Worm (Caenorhabditis elegans) whole organism, L4 larva: ENCODE measurements around the gene F55F10.3.

Experiments used
- F26F4.8 ChIP-seq: fragments of 200-800 bp; sonication (Bioruptor generic); conservative IDR thresholded peaks from 2 replicates; pipeline ENCODE4 v1.3.6; 2022; ENCODE audit warnings: missing genetic modification characterization, missing compliant biosample characterization
- F44E2.7 ChIP-seq: fragments of 200-800 bp; sonication (Bioruptor generic); IDR thresholded peaks from 2 replicates; pipeline ENCODE4 v2.1.2; 2022; ENCODE audit warnings: missing genetic modification characterization, missing compliant biosample characterization
- R02D3.7 ChIP-seq: fragments of 150-350 bp; sonication (generic microtip); optimal IDR thresholded peaks from 3 replicates; lab custom pipeline; 2014; ENCODE audit warnings: missing biosample characterization, missing genetic modification characterization
- T26A8.4 ChIP-seq: fragments of 200-800 bp; sonication (Bioruptor generic); IDR thresholded peaks from 2 replicates; pipeline ENCODE4 v1.3.6; 2022; ENCODE audit warnings: missing genetic modification characterization, missing compliant biosample characterization
- aha-1 ChIP-seq: fragments of 150-350 bp; peaks from one replicate; lab custom pipeline; 2014; ENCODE audit warnings: missing biosample characterization, missing genetic modification characterization
- arid-1 ChIP-seq: fragments of 200-800 bp; sonication (Bioruptor generic); conservative IDR thresholded peaks from 2 replicates; pipeline ENCODE4 v1.3.6; 2022; ENCODE audit warnings: missing genetic modification reagents, missing genetic modification characterization, missing compliant biosample characterization
- ceh-28 ChIP-seq: fragments of 150-350 bp; optimal IDR thresholded peaks from 2 replicates; lab custom pipeline; 2014; ENCODE audit warnings: missing biosample characterization, missing genetic modification reagents, missing genetic modification characterization
- ceh-82 ChIP-seq: sonication (generic microtip); optimal IDR thresholded peaks from 2 replicates; lab custom pipeline; 2017; ENCODE audit warnings: missing biosample characterization, missing genetic modification characterization
- ces-1 ChIP-seq: fragments of 150-350 bp; sonication (generic microtip); optimal IDR thresholded peaks from 4 replicates; lab custom pipeline; 2014; ENCODE audit warnings: missing biosample characterization, missing genetic modification reagents, missing genetic modification characterization
- ctbp-1 ChIP-seq: fragments of 200-800 bp; sonication (Bioruptor generic); IDR thresholded peaks from 2 replicates; pipeline ENCODE4 v1.3.6; 2022; ENCODE audit warnings: missing genetic modification reagents, missing genetic modification characterization, missing compliant biosample characterization
- daf-16 ChIP-seq, 3 experiments: sonication (generic microtip); optimal IDR thresholded peaks; 2 replicates each; lab custom pipeline; 2016 to 2017; ENCODE audit warnings: missing genetic modification characterization in 3 of 3, missing genetic modification reagents in 3 of 3, mild to moderate bottlenecking in 2 of 3, missing compliant biosample characterization in 2 of 3, missing biosample characterization in 1 of 3, moderate library complexity in 1 of 3
- daf-19 ChIP-seq: fragments of 200-800 bp; sonication (Bioruptor generic); conservative IDR thresholded peaks from 2 replicates; pipeline ENCODE4 v1.3.6; 2022; ENCODE audit warnings: missing genetic modification characterization, missing compliant biosample characterization
- egl-27 ChIP-seq: sonication (generic microtip); optimal IDR thresholded peaks from 3 replicates; lab custom pipeline; 2017; ENCODE audit warnings: missing biosample characterization, missing genetic modification reagents, missing genetic modification characterization
- egl-43 ChIP-seq: fragments of 200-800 bp; sonication (Bioruptor generic); IDR thresholded peaks from 2 replicates; pipeline ENCODE4 v1.3.6; 2022; ENCODE audit warnings: missing genetic modification reagents, missing genetic modification characterization, missing compliant biosample characterization
- fos-1 ChIP-seq: fragments of 150-350 bp; optimal IDR thresholded peaks from 2 replicates; lab custom pipeline; 2014; ENCODE audit warnings: missing biosample characterization, missing genetic modification characterization
- hif-1 ChIP-seq, 2 experiments: sonication (generic microtip); optimal IDR thresholded peaks; 2 replicates each; lab custom pipeline; 2016 to 2017; ENCODE audit warnings: missing compliant biosample characterization in 2 of 2, missing genetic modification characterization in 2 of 2, missing genetic modification reagents in 2 of 2, missing genotype in 2 of 2, mild to moderate bottlenecking in 1 of 2
- hlh-11 ChIP-seq: fragments of 200-800 bp; sonication (Bioruptor generic); optimal IDR thresholded peaks from 2 replicates; lab custom pipeline; 2018; ENCODE audit warnings: mild to moderate bottlenecking, missing genetic modification characterization, missing compliant biosample characterization
- hlh-30 ChIP-seq: sonication (generic microtip); optimal IDR thresholded peaks from 2 replicates; lab custom pipeline; 2017; ENCODE audit warnings: antibody characterized with exemption, mild to moderate bottlenecking, missing genetic modification characterization, missing compliant biosample characterization; ENCODE audit not compliant: insufficient read depth
- hmg-1.1 ChIP-seq: fragments of 200-800 bp; sonication (Bioruptor generic); IDR thresholded peaks from 2 replicates; pipeline ENCODE4 v1.3.6; 2022; ENCODE audit warnings: missing genetic modification reagents, missing genetic modification characterization, missing compliant biosample characterization
- jun-1 ChIP-seq: fragments of 150-350 bp; optimal IDR thresholded peaks from 2 replicates; lab custom pipeline; 2014; ENCODE audit warnings: missing biosample characterization, missing genetic modification reagents, missing genetic modification characterization
- lim-7 ChIP-seq: fragments of 200-800 bp; sonication (Bioruptor generic); IDR thresholded peaks from 2 replicates; pipeline ENCODE4 v1.3.6; 2022; ENCODE audit warnings: missing genetic modification characterization, missing compliant biosample characterization
- lin-1 ChIP-seq: fragments of 200-800 bp; sonication (Bioruptor generic); IDR thresholded peaks from 2 replicates; pipeline ENCODE4 v1.3.6; 2022; ENCODE audit warnings: missing genetic modification reagents, missing genetic modification characterization, missing compliant biosample characterization
- lin-15B ChIP-seq: fragments of 150-350 bp; sonication (generic microtip); optimal IDR thresholded peaks from 3 replicates; lab custom pipeline; 2014; ENCODE audit warnings: missing biosample characterization, missing genetic modification characterization
- lin-29 ChIP-seq: fragments of 200-800 bp; sonication (Bioruptor generic); IDR thresholded peaks from 2 replicates; pipeline ENCODE4 v1.3.6; 2022; ENCODE audit warnings: missing genetic modification reagents, missing genetic modification characterization, missing compliant biosample characterization
- lin-38 ChIP-seq: fragments of 200-800 bp; sonication (Bioruptor generic); IDR thresholded peaks from 2 replicates; pipeline ENCODE4 v1.3.6; 2022; ENCODE audit warnings: missing genetic modification reagents, missing genetic modification characterization, missing compliant biosample characterization
- madf-9 ChIP-seq: fragments of 200-800 bp; sonication (Bioruptor generic); conservative IDR thresholded peaks from 2 replicates; pipeline ENCODE4 v1.3.6; 2022; ENCODE audit warnings: missing genetic modification reagents, missing genetic modification characterization, missing compliant biosample characterization
- mdl-1 ChIP-seq, 2 experiments: fragments of 150-350 bp in 1 of 2; sonication (generic microtip) in 1 of 2; optimal IDR thresholded peaks; 2 replicates each; lab custom pipeline; 2014 to 2017; ENCODE audit warnings: missing biosample characterization in 2 of 2, missing genetic modification characterization in 2 of 2
- mdt-29 ChIP-seq: fragments of 200-800 bp; sonication (Bioruptor generic); IDR thresholded peaks from 2 replicates; pipeline ENCODE4 v1.3.6; 2022; ENCODE audit warnings: missing genetic modification reagents, missing genetic modification characterization, missing compliant biosample characterization
- mep-1 ChIP-seq: fragments of 150-350 bp; sonication (generic microtip); optimal IDR thresholded peaks from 3 replicates; lab custom pipeline; 2014; ENCODE audit warnings: missing biosample characterization, missing genetic modification characterization
- mes-2 ChIP-seq: sonication (generic microtip); optimal IDR thresholded peaks from 2 replicates; lab custom pipeline; 2016; ENCODE audit warnings: missing genotype, mild to moderate bottlenecking, missing genetic modification characterization, missing compliant biosample characterization; ENCODE audit not compliant: poor library complexity, severe bottlenecking
- mxl-3 ChIP-seq: fragments of 200-800 bp; sonication (Bioruptor generic); optimal IDR thresholded peaks from 2 replicates; lab custom pipeline; 2018; ENCODE audit warnings: mild to moderate bottlenecking, missing genetic modification characterization, missing compliant biosample characterization
- nhr-25 ChIP-seq: sonication (generic microtip); optimal IDR thresholded peaks from 2 replicates; lab custom pipeline; 2017; ENCODE audit warnings: missing genetic modification characterization, mild to moderate bottlenecking, missing compliant biosample characterization, antibody characterized with exemption, moderate library complexity, borderline replicate concordance; ENCODE audit not compliant: insufficient read depth
- nhr-28 ChIP-seq: fragments of 150-350 bp; optimal IDR thresholded peaks from 2 replicates; lab custom pipeline; 2014; ENCODE audit warnings: missing biosample characterization, missing genetic modification characterization
- nhr-48 ChIP-seq: sonication (generic microtip); optimal IDR thresholded peaks from 2 replicates; lab custom pipeline; 2016; ENCODE audit warnings: mild to moderate bottlenecking, missing genetic modification characterization, missing compliant biosample characterization
- nhr-6 ChIP-seq: fragments of 150-350 bp; optimal IDR thresholded peaks from 2 replicates; lab custom pipeline; 2014; ENCODE audit warnings: missing biosample characterization, missing genetic modification characterization
- pha-4 ChIP-seq, 2 experiments: fragments of 150-350 bp in 1 of 2; fragments of 200-800 bp in 1 of 2; sonication (Bioruptor generic) in 1 of 2; IDR thresholded peaks in 1 of 2; optimal IDR thresholded peaks in 1 of 2; 2 replicates each; pipeline versions ENCODE4 v1.3.6 to Lab custom; 2014 to 2022; ENCODE audit warnings: missing genetic modification characterization in 2 of 2, missing genetic modification reagents in 2 of 2, missing biosample characterization in 1 of 2, missing compliant biosample characterization in 1 of 2
- pqm-1 ChIP-seq: sonication (generic microtip); optimal IDR thresholded peaks from 2 replicates; lab custom pipeline; 2017; ENCODE audit warnings: missing biosample characterization, missing genetic modification characterization
- rbr-2 ChIP-seq: sonication (generic microtip); optimal IDR thresholded peaks from 2 replicates; lab custom pipeline; 2016; ENCODE audit warnings: missing genotype, missing genetic modification characterization, missing compliant biosample characterization
- set-16 ChIP-seq: fragments of 200-800 bp; sonication (Bioruptor generic); IDR thresholded peaks from 2 replicates; pipeline ENCODE4 v1.3.6; 2022; ENCODE audit warnings: missing genetic modification reagents, missing genetic modification characterization, missing compliant biosample characterization
- skn-1 ChIP-seq: fragments of 150-350 bp; optimal IDR thresholded peaks from 2 replicates; lab custom pipeline; 2014; ENCODE audit warnings: missing biosample characterization, missing genetic modification characterization
- spr-1 ChIP-seq: sonication (generic microtip); optimal IDR thresholded peaks from 2 replicates; lab custom pipeline; 2016; ENCODE audit warnings: mild to moderate bottlenecking, missing genetic modification characterization, missing compliant biosample characterization
- unc-39 ChIP-seq: sonication (generic microtip); optimal IDR thresholded peaks from 2 replicates; lab custom pipeline; 2017; ENCODE audit warnings: missing biosample characterization, missing genetic modification characterization
- zip-11 ChIP-seq: fragments of 200-800 bp; sonication (Bioruptor generic); IDR thresholded peaks from 2 replicates; pipeline ENCODE4 v1.3.6; 2022; ENCODE audit warnings: missing genetic modification characterization, missing compliant biosample characterization

The F55F10.3 gene

DNA sequence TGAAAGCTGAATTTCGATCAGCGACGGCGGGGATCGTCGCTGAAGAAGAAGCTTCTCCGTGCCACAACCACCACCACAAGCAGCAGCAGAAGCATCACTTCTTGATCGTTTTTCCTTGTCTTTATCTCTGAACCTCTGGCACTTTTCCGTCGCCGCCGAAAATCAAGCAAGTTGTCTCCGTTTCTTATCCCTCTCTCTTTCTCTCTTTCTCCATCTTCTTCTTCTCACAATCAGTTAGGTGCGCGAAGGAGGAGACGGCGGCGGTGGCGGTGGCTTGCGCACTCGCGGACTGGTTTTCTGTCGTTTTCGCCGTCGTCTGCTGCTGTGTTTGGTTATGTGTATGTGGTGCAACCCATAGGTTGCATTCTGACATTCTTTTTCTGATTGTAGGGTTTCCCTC lies 38.7 kb downstream of the F55F10.3 start:
- TF ChIP-seq nhr-48 (tag; lab: Kevin White, UChicago) (no peak), nhr-25 (tag; lab: Kevin White, UChicago) (no peak), lin-15B (tag; lab: Kevin White, UChicago) (no peak), hmg-1.1 (GFP tag; lab: Robert Waterston, UW) (peak; percentile 46), zip-11 (GFP tag; lab: Robert Waterston, UW) (no peak), pqm-1 (tag; lab: Kevin White, UChicago) (no peak), egl-43 (peak; percentile 37; the same call in 1 of the 2 replicates), mxl-3 (GFP tag; lab: Kevin White, UChicago) (peak; percentile 68), R02D3.7 (tag; lab: Kevin White, UChicago) (no peak), spr-1 (no peak), pha-4 (GFP tag; IDR thresholded peaks at IDR 0.05; lab: Robert Waterston, UW) (0 out of 2 replicates have a peak, but pooled peaks have one; percentile 14), pha-4 (tag; optimal IDR thresholded peaks at IDR 0.05; lab: Kevin White, UChicago) (no peak), mdl-1 (tag; optimal IDR thresholded peaks at IDR 0.05; lab: Kevin White, UChicago) (peak in 1 of 2 experiments; percentile 52), F26F4.8 (no peak), ctbp-1 (GFP tag; lab: Robert Waterston, UW) (no peak), mep-1 (peak; percentile 39), lin-1 (peak; percentile 16; the same call in 1 of the 2 replicates), mdt-29 (GFP tag; lab: Robert Waterston, UW) (no peak), F44E2.7 (no peak), madf-9 (no peak), nhr-28 (tag; lab: Kevin White, UChicago) (no peak), lin-29 (GFP tag; lab: Robert Waterston, UW) (no peak), fos-1 (no peak), lin-38 (GFP tag; lab: Robert Waterston, UW) (peak; percentile 22; the same call in 1 of the 2 replicates), set-16 (GFP tag; lab: Robert Waterston, UW) (peak; percentile 64), daf-16 (GFP tag; optimal IDR thresholded peaks at IDR 0.05; lab: Kevin White, UChicago) (no peak), daf-16 (tag; optimal IDR thresholded peaks at IDR 0.05; lab: Kevin White, UChicago) (no peak), aha-1 (tag; lab: Kevin White, UChicago) (peak; percentile 47), ceh-82 (no peak), hif-1 (tag; optimal IDR thresholded peaks at IDR 0.05; lab: Kevin White, UChicago) (no peak), daf-19 (no peak), egl-27 (tag; lab: Kevin White, UChicago) (no peak), arid-1 (no peak), T26A8.4 (GFP tag; lab: Robert Waterston, UW) (no peak), jun-1 (tag; lab: Kevin White, UChicago) (no peak), nhr-6 (tag; lab: Kevin White, UChicago) (no peak), hlh-11 (tag; lab: Kevin White, UChicago) (peak; percentile 59), ceh-28 (tag; lab: Kevin White, UChicago) (no peak), rbr-2 (no peak), ces-1 (GFP tag; lab: Kevin White, UChicago) (no peak), unc-39 (tag; lab: Kevin White, UChicago) (no peak), hlh-30 (tag; lab: Kevin White, UChicago) (peak; percentile 2), lim-7 (GFP tag; lab: Robert Waterston, UW) (no peak), mes-2 (tag; lab: Kevin White, UChicago) (peak; percentile 2), skn-1 (no peak)
